Worm (Caenorhabditis elegans) whole organism, L3 larva: ENCODE data around the gene srxa-1.

Source experiments
- ceh-82 ChIP-seq: fragments of 150-350 bp; optimal IDR thresholded peaks from 2 replicates; lab custom pipeline; 2014; ENCODE audit warnings: missing biosample characterization, missing genetic modification characterization
- egl-27 ChIP-seq: sonication (generic microtip); optimal IDR thresholded peaks from 4 replicates; lab custom pipeline; 2017; ENCODE audit warnings: missing biosample characterization, missing genetic modification reagents, missing genetic modification characterization
- fos-1 ChIP-seq: fragments of 150-350 bp; optimal IDR thresholded peaks from 2 replicates; lab custom pipeline; 2014; ENCODE audit warnings: missing biosample characterization, missing genetic modification characterization
- hmg-11 ChIP-seq: sonication (generic microtip); optimal IDR thresholded peaks from 2 replicates; lab custom pipeline; 2016; ENCODE audit warnings: missing genetic modification characterization, missing compliant biosample characterization
- lin-15B ChIP-seq: fragments of 150-350 bp; optimal IDR thresholded peaks from 2 replicates; lab custom pipeline; 2014; ENCODE audit warnings: missing biosample characterization, missing genetic modification characterization
- lin-39 ChIP-seq: fragments of 150-350 bp; optimal IDR thresholded peaks from 2 replicates; lab custom pipeline; 2018; ENCODE audit warnings: missing biosample characterization, missing genetic modification reagents, missing genetic modification characterization
- lsy-12 ChIP-seq: sonication (generic microtip); optimal IDR thresholded peaks from 2 replicates; lab custom pipeline; 2016; ENCODE audit warnings: mild to moderate bottlenecking, missing genetic modification characterization, missing compliant biosample characterization
- mdl-1 ChIP-seq: fragments of 150-350 bp; optimal IDR thresholded peaks from 2 replicates; lab custom pipeline; 2014; ENCODE audit warnings: missing biosample characterization, missing genetic modification characterization
- nhr-237 ChIP-seq: fragments of 150-350 bp; optimal IDR thresholded peaks from 2 replicates; lab custom pipeline; 2014; ENCODE audit warnings: missing biosample characterization, missing genetic modification characterization
- nhr-77 ChIP-seq: fragments of 150-350 bp; optimal IDR thresholded peaks from 2 replicates; lab custom pipeline; 2014; ENCODE audit warnings: missing biosample characterization, missing genetic modification characterization
- ztf-11 ChIP-seq: fragments of 150-350 bp; optimal IDR thresholded peaks from 2 replicates; lab custom pipeline; 2014; ENCODE audit warnings: missing biosample characterization, missing genetic modification characterization

- TF ChIP-seq ceh-82 (tag; lab: Kevin White, UChicago): no peak
- TF ChIP-seq egl-27 (tag; lab: Kevin White, UChicago): no peak
- no peak for TF ChIP-seq lin-15B (tag; lab: Kevin White, UChicago)
- no peak for TF ChIP-seq nhr-237 (tag; lab: Kevin White, UChicago)
- TF ChIP-seq lin-39: no peak
- no peak for TF ChIP-seq mdl-1
- TF ChIP-seq hmg-11 (tag; lab: Kevin White, UChicago): no peak
- no peak for TF ChIP-seq lsy-12 (tag; lab: Kevin White, UChicago)
- TF ChIP-seq nhr-77 (tag; lab: Kevin White, UChicago): no peak
- no peak for TF ChIP-seq ztf-11 (tag; lab: Kevin White, UChicago)
- TF ChIP-seq fos-1: no peak
Observed at ce11 chrV:20755494-20755893, 23.6 kb downstream of the srxa-1 start.
